Fruit fly (Drosophila melanogaster) whole organism, embryonic: ENCODE data around the gene gro.

Experiments
- CG10321 ChIP-seq: fragments of 200-800 bp; sonication (Bioruptor generic); IDR thresholded peaks from 2 replicates; pipeline ENCODE4 v1.3.6; 2022; ENCODE audit warnings: missing biosample characterization, missing genetic modification characterization
- CG10959 ChIP-seq: fragments of 200-800 bp; sonication (Bioruptor generic); IDR thresholded peaks from 2 replicates; pipeline ENCODE4 v1.3.6; 2022; ENCODE audit warnings: missing biosample characterization, missing genetic modification characterization
- CG11398 ChIP-seq: fragments of 200-800 bp; sonication (Bioruptor generic); optimal IDR thresholded peaks from 2 replicates; lab custom pipeline; 2016; ENCODE audit warnings: missing biosample characterization, missing genetic modification characterization
- CG11456 ChIP-seq: fragments of 200-800 bp; sonication (Bioruptor generic); IDR thresholded peaks from 3 replicates; pipeline ENCODE4 v1.3.6; 2022; ENCODE audit warnings: missing biosample characterization, missing genetic modification characterization
- CG12659 ChIP-seq: fragments of 200-800 bp; sonication (Bioruptor generic); optimal IDR thresholded peaks from 3 replicates; lab custom pipeline; 2017; ENCODE audit warnings: mild to moderate bottlenecking, missing biosample characterization, missing genetic modification reagents, missing genetic modification characterization
- CG15601 ChIP-seq: fragments of 200-800 bp; sonication (Bioruptor generic); optimal IDR thresholded peaks from 3 replicates; lab custom pipeline; 2019; ENCODE audit warnings: missing biosample characterization, mild to moderate bottlenecking, missing genetic modification characterization, moderate library complexity
- CG15696 ChIP-seq: fragments of 200-800 bp; sonication (Bioruptor generic); optimal IDR thresholded peaks from 2 replicates; lab custom pipeline; 2019; ENCODE audit warnings: missing biosample characterization, mild to moderate bottlenecking, missing genetic modification characterization, moderate library complexity
- CG17361 ChIP-seq: fragments of 200-800 bp; sonication (Bioruptor generic); IDR thresholded peaks from 3 replicates; pipeline ENCODE4 v1.3.6; 2022; ENCODE audit warnings: missing biosample characterization, missing genetic modification characterization
- CG18599 ChIP-seq: fragments of 200-800 bp; sonication (Bioruptor generic); optimal IDR thresholded peaks from 3 replicates; lab custom pipeline; 2017; ENCODE audit warnings: missing biosample characterization, missing genetic modification characterization, mild to moderate bottlenecking, moderate library complexity, missing genetic modification reagents
- CG3065 ChIP-seq: fragments of 200-800 bp; sonication (Bioruptor generic); optimal IDR thresholded peaks from 2 replicates; lab custom pipeline; 2016; ENCODE audit warnings: missing biosample characterization, missing genetic modification characterization
- CG33557 ChIP-seq: fragments of 200-800 bp; sonication (Bioruptor generic); optimal IDR thresholded peaks from 2 replicates; lab custom pipeline; 2019; ENCODE audit warnings: missing biosample characterization, mild to moderate bottlenecking, missing genetic modification characterization, moderate library complexity
- CG3407 ChIP-seq: fragments of 200-800 bp; sonication (Bioruptor generic); optimal IDR thresholded peaks from 2 replicates; lab custom pipeline; 2018; ENCODE audit warnings: missing biosample characterization, mild to moderate bottlenecking, missing genetic modification characterization
- CG4360 ChIP-seq: fragments of 200-800 bp; sonication (Bioruptor generic); IDR thresholded peaks from 2 replicates; pipeline ENCODE4 v1.3.6; 2022; ENCODE audit warnings: missing biosample characterization, missing genetic modification characterization
- CG5180 ChIP-seq: fragments of 200-800 bp; sonication (Bioruptor generic); optimal IDR thresholded peaks from 3 replicates; lab custom pipeline; 2017; ENCODE audit warnings: missing biosample characterization, missing genetic modification characterization, mild to moderate bottlenecking, moderate library complexity, missing genetic modification reagents
- CG7786 ChIP-seq: fragments of 200-800 bp; sonication (Bioruptor generic); optimal IDR thresholded peaks from 2 replicates; lab custom pipeline; 2016; ENCODE audit warnings: missing biosample characterization, missing genetic modification characterization
- CG9727 ChIP-seq: fragments of 200-800 bp; sonication (Bioruptor generic); optimal IDR thresholded peaks from 3 replicates; lab custom pipeline; 2017; ENCODE audit warnings: missing biosample characterization, mild to moderate bottlenecking, missing genetic modification characterization
- Eip74EF ChIP-seq, 2 experiments: fragments of 200-800 bp in 1 of 2; fragments of >200 bp in 1 of 2; sonication (Bioruptor generic) in 1 of 2; optimal IDR thresholded peaks; 2 replicates each; lab custom pipeline; 2017 to 2019; ENCODE audit warnings: missing biosample characterization in 2 of 2, missing genetic modification characterization in 2 of 2, mild to moderate bottlenecking in 1 of 2, moderate library complexity in 1 of 2
- HLH4C ChIP-seq: fragments of 200-800 bp; sonication (Bioruptor generic); IDR thresholded peaks from 3 replicates; pipeline ENCODE4 v1.3.6; 2022; ENCODE audit warnings: missing biosample characterization, missing genetic modification characterization; ENCODE audit not compliant: partially characterized antibody
- Hand ChIP-seq: fragments of 200-800 bp; sonication (Bioruptor generic); optimal IDR thresholded peaks from 2 replicates; lab custom pipeline; 2017; ENCODE audit warnings: mild to moderate bottlenecking, missing biosample characterization, missing genetic modification reagents, missing genetic modification characterization
- MESR4 ChIP-seq: fragments of 200-800 bp; sonication (Bioruptor generic); optimal IDR thresholded peaks from 2 replicates; lab custom pipeline; 2018; ENCODE audit warnings: missing biosample characterization, mild to moderate bottlenecking, missing genetic modification characterization, moderate library complexity
- Med ChIP-seq: fragments of 200-800 bp; sonication (Bioruptor generic); peaks from one replicate; lab custom pipeline; 2016; ENCODE audit warnings: missing biosample characterization, missing genetic modification characterization, mild to moderate bottlenecking, inconsistent platforms, moderate library complexity
- NC2β ChIP-seq: fragments of 200-800 bp; sonication (Bioruptor generic); optimal IDR thresholded peaks from 2 replicates; lab custom pipeline; 2016; ENCODE audit warnings: missing biosample characterization, missing genetic modification characterization
- Opbp ChIP-seq: fragments of 200-800 bp; sonication (Bioruptor generic); IDR thresholded peaks from 3 replicates; pipeline ENCODE4 v1.3.6; 2022; ENCODE audit warnings: missing biosample characterization, missing genetic modification characterization; ENCODE audit not compliant: partially characterized antibody
- Ravus ChIP-seq: fragments of 200-800 bp; sonication (Bioruptor generic); IDR thresholded peaks from 2 replicates; pipeline ENCODE4 v1.3.6; 2022; ENCODE audit warnings: missing biosample characterization, missing genetic modification characterization
- Sry-δ ChIP-seq: fragments of 200-800 bp; sonication (Bioruptor generic); optimal IDR thresholded peaks from 2 replicates; lab custom pipeline; 2016; ENCODE audit warnings: missing biosample characterization, missing genetic modification characterization
- Xbp1 ChIP-seq: fragments of 200-800 bp; sonication (Bioruptor generic); optimal IDR thresholded peaks from 3 replicates; lab custom pipeline; 2016; ENCODE audit warnings: missing biosample characterization, mild to moderate bottlenecking, missing genetic modification characterization
- al ChIP-seq: fragments of 200-800 bp; sonication (Bioruptor generic); IDR thresholded peaks from 2 replicates; pipeline ENCODE4 v1.3.6; 2022; ENCODE audit warnings: missing biosample characterization, missing genetic modification characterization
- aop ChIP-seq: fragments of 200-800 bp; sonication (Bioruptor generic); IDR thresholded peaks from 2 replicates; pipeline ENCODE4 v1.3.6; 2022; ENCODE audit warnings: missing biosample characterization, missing genetic modification characterization
- bab2 ChIP-seq: fragments of 200-800 bp; sonication (Bioruptor generic); optimal IDR thresholded peaks from 2 replicates; lab custom pipeline; 2016; ENCODE audit warnings: missing biosample characterization, missing genetic modification characterization
- chinmo ChIP-seq: fragments of 200-800 bp; sonication (Bioruptor generic); IDR thresholded peaks from 4 replicates; pipeline ENCODE4 v1.3.6; 2022; ENCODE audit warnings: missing biosample characterization, missing genetic modification characterization; ENCODE audit not compliant: partially characterized antibody
- cwo ChIP-seq: fragments of 200-800 bp; sonication (Bioruptor generic); optimal IDR thresholded peaks from 3 replicates; lab custom pipeline; 2017; ENCODE audit warnings: missing biosample characterization, missing genetic modification characterization, mild to moderate bottlenecking, moderate library complexity, missing genetic modification reagents
- esg ChIP-seq: fragments of 200-800 bp; sonication (Bioruptor generic); conservative IDR thresholded peaks from 2 replicates; pipeline ENCODE4 v1.3.6; 2022; ENCODE audit warnings: missing biosample characterization, missing genetic modification characterization
- fd102C ChIP-seq: fragments of 200-800 bp; sonication (Bioruptor generic); optimal IDR thresholded peaks from 2 replicates; lab custom pipeline; 2018; ENCODE audit warnings: missing biosample characterization, mild to moderate bottlenecking, missing genetic modification characterization, moderate library complexity
- fd96Cb ChIP-seq: fragments of 200-800 bp; sonication (Bioruptor generic); optimal IDR thresholded peaks from 2 replicates; lab custom pipeline; 2018; ENCODE audit warnings: missing biosample characterization, mild to moderate bottlenecking, missing genetic modification characterization, moderate library complexity
- hth ChIP-seq: fragments of >200 bp; optimal IDR thresholded peaks from 2 replicates; lab custom pipeline; 2017; ENCODE audit warnings: inconsistent platforms
- inv ChIP-seq: fragments of 200-800 bp; sonication (Bioruptor generic); IDR thresholded peaks from 2 replicates; pipeline ENCODE4 v1.3.6; 2022; ENCODE audit warnings: missing biosample characterization, missing genetic modification characterization; ENCODE audit not compliant: partially characterized antibody
- odd ChIP-seq: fragments of 200-800 bp; sonication (Bioruptor generic); optimal IDR thresholded peaks from 2 replicates; lab custom pipeline; 2017; ENCODE audit warnings: missing biosample characterization, mild to moderate bottlenecking, missing genetic modification characterization
- pb ChIP-seq: fragments of 200-800 bp; sonication (Bioruptor generic); optimal IDR thresholded peaks from 3 replicates; lab custom pipeline; 2016; ENCODE audit warnings: missing biosample characterization, missing genetic modification characterization
- psq ChIP-seq: fragments of 200-800 bp; sonication (Bioruptor generic); optimal IDR thresholded peaks from 2 replicates; lab custom pipeline; 2017; ENCODE audit warnings: missing biosample characterization, missing genetic modification characterization
- ranshi ChIP-seq: fragments of 200-800 bp; sonication (Bioruptor generic); IDR thresholded peaks from 2 replicates; pipeline ENCODE4 v1.3.6; 2022; ENCODE audit warnings: missing biosample characterization, missing genetic modification characterization
- salm ChIP-seq: fragments of 200-800 bp; sonication (Bioruptor generic); optimal IDR thresholded peaks from 2 replicates; lab custom pipeline; 2018; ENCODE audit warnings: missing biosample characterization, mild to moderate bottlenecking, missing genetic modification characterization
- seq ChIP-seq: fragments of 200-800 bp; sonication (Bioruptor generic); IDR thresholded peaks from 2 replicates; pipeline ENCODE4 v1.3.6; 2022; ENCODE audit warnings: missing biosample characterization, missing genetic modification characterization
- sim ChIP-seq: fragments of 200-800 bp; sonication (Bioruptor generic); IDR thresholded peaks from 2 replicates; pipeline ENCODE4 v1.3.6; 2022; ENCODE audit warnings: missing biosample characterization, missing genetic modification characterization
- slp2 ChIP-seq: fragments of 200-800 bp; sonication (Bioruptor generic); optimal IDR thresholded peaks from 2 replicates; lab custom pipeline; 2016; ENCODE audit warnings: missing biosample characterization, missing genetic modification characterization
- sob ChIP-seq: fragments of 200-800 bp; sonication (Bioruptor generic); IDR thresholded peaks from 2 replicates; pipeline ENCODE4 v1.3.6; 2022; ENCODE audit warnings: missing biosample characterization, missing genetic modification characterization
- tio ChIP-seq: fragments of 200-800 bp; sonication (Bioruptor generic); optimal IDR thresholded peaks from 2 replicates; lab custom pipeline; 2017; ENCODE audit warnings: missing biosample characterization, missing genetic modification characterization, inconsistent platforms
- tll ChIP-seq, 2 experiments: fragments of 200-800 bp in 1 of 2; fragments of >200 bp in 1 of 2; sonication (Bioruptor generic) in 1 of 2; optimal IDR thresholded peaks; 2 replicates each; lab custom pipeline; 2017 to 2019; ENCODE audit warnings: missing biosample characterization in 2 of 2, missing genetic modification characterization in 2 of 2, mild to moderate bottlenecking in 1 of 2, moderate library complexity in 1 of 2
- trem ChIP-seq: fragments of 200-800 bp; optimal IDR thresholded peaks from 3 replicates; lab custom pipeline; 2019; ENCODE audit warnings: missing biosample characterization, mild to moderate bottlenecking, missing genetic modification characterization, moderate library complexity
- trh ChIP-seq: fragments of 200-800 bp; sonication (Bioruptor generic); optimal IDR thresholded peaks from 2 replicates; lab custom pipeline; 2016; ENCODE audit warnings: missing biosample characterization, missing genetic modification characterization

Gene gro

DNA sequence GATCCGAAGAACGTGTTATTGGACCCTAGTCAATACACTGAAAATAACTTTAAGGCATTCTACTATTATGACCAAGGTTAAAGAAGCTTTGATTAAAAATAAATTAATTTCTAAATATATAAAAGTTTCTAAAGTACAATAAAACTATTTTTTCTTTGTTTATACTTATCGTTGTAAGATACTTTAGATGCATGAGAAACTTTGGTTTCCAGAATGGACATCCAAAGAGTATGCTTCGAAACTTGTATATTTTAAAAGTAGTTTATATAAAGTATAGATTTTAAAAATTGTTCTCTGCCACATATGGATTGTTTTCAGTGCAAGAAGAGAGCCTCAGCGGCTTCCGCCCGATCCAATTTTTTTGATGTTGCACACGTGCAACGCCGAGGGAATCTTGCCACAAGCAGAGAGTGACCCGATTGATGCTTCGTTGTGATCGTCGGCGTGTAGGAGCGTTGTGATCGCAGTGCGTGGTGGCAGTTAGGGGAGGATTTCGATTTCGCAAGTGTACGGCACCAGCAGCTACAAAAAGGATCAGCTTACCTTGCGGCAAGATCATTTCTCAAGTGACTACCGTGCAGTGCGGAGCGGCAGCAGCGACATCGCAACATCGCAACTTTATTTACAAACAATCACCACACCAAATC, 44.3 kb upstream of the gro start (continued):
- TF ChIP-seq CG18599 (GFP tag; lab: Kevin White, UChicago) (peak; percentile 58), CG33557 (peak; percentile 98), Ravus (GFP tag; lab: Robert Waterston, UW) (no peak), sob (GFP tag; lab: Robert Waterston, UW) (no peak), fd96Cb (tag; lab: Kevin White, UChicago) (peak; percentile 82), hth (no peak), trem (peak; percentile 95), inv (no peak), Sry-δ (no peak), NC2β (GFP tag; lab: Kevin White, UChicago) (no peak), MESR4 (no peak), psq (GFP tag; lab: Kevin White, UChicago) (peak; percentile 53), CG5180 (GFP tag; lab: Kevin White, UChicago) (peak; percentile 35), Hand (GFP tag; lab: Kevin White, UChicago) (no peak), chinmo (GFP tag; lab: Robert Waterston, UW) (no peak), ranshi (GFP tag; lab: Robert Waterston, UW) (no peak; the same call in 1 of the 2 replicates), bab2 (GFP tag; lab: Kevin White, UChicago) (peak; percentile 19), CG17361 (GFP tag; lab: Robert Waterston, UW) (peak; percentile 86), CG3065 (GFP tag; lab: Kevin White, UChicago) (no peak), tll (GFP tag; optimal IDR thresholded peaks at IDR 0.05; lab: Kevin White, UChicago) (peak in 1 of 2 experiments; percentile 31), slp2 (GFP tag; lab: Kevin White, UChicago) (no peak), CG10321 (GFP tag; lab: Robert Waterston, UW) (no peak), pb (GFP tag; lab: Kevin White, UChicago) (no peak), Med (no peak), salm (peak; percentile 54), CG11398 (GFP tag; lab: Kevin White, UChicago) (no peak), aop (GFP tag; lab: Robert Waterston, UW) (no peak), CG7786 (GFP tag; lab: Kevin White, UChicago) (no peak), Xbp1 (peak; percentile 74), sim (GFP tag; lab: Robert Waterston, UW) (peak; percentile 62; the same call in 1 of the 2 replicates), CG15601 (tag; lab: Kevin White, UChicago) (peak; percentile 89), Eip74EF (GFP tag; optimal IDR thresholded peaks at IDR 0.05; lab: Kevin White, UChicago) (peak in 1 of 2 experiments; percentile 68), esg (GFP tag; lab: Robert Waterston, UW) (peak; percentile 30; the same call in 1 of the 2 replicates), CG12659 (GFP tag; lab: Kevin White, UChicago) (peak; percentile 50), al (GFP tag; lab: Robert Waterston, UW) (no peak), CG9727 (GFP tag; lab: Kevin White, UChicago) (peak; percentile 97), CG4360 (GFP tag; lab: Robert Waterston, UW) (no peak), Opbp (GFP tag; lab: Robert Waterston, UW) (no peak), cwo (GFP tag; lab: Kevin White, UChicago) (no peak), HLH4C (GFP tag; lab: Robert Waterston, UW) (no peak), CG3407 (GFP tag; lab: Kevin White, UChicago) (peak; percentile 71), odd (GFP tag; lab: Kevin White, UChicago) (peak; percentile 79), trh (GFP tag; lab: Kevin White, UChicago) (peak; percentile 70), fd102C (GFP tag; lab: Kevin White, UChicago) (peak; percentile 76), seq (GFP tag; lab: Robert Waterston, UW) (no peak), CG10959 (GFP tag; lab: Robert Waterston, UW) (peak; percentile 87), CG11456 (no peak), tio (GFP tag; lab: Kevin White, UChicago) (peak; percentile 83), CG15696 (tag; lab: Kevin White, UChicago) (peak; percentile 99)
